Fruit fly (Drosophila melanogaster) whole organism, embryonic: ENCODE results near the gene P58IPK.
A peak's percentile ranks its signal among the peaks of the same experiment; 100 is the strongest.

Experiments
- Abd-B ChIP-seq: fragments of 200-800 bp; sonication (Bioruptor generic); optimal IDR thresholded peaks from 2 replicates; lab custom pipeline; 2018; ENCODE audit warnings: missing biosample characterization, mild to moderate bottlenecking, missing genetic modification characterization, moderate library complexity
- Bdp1 ChIP-seq: fragments of 200-800 bp; sonication (Bioruptor generic); optimal IDR thresholded peaks from 3 replicates; lab custom pipeline; 2016; ENCODE audit warnings: missing biosample characterization, missing genetic modification characterization
- CG10654 ChIP-seq: fragments of 200-800 bp; sonication (Bioruptor generic); optimal IDR thresholded peaks from 2 replicates; lab custom pipeline; 2016; ENCODE audit warnings: missing biosample characterization, missing genetic modification characterization
- CG11398 ChIP-seq: fragments of 200-800 bp; sonication (Bioruptor generic); optimal IDR thresholded peaks from 2 replicates; lab custom pipeline; 2016; ENCODE audit warnings: missing biosample characterization, missing genetic modification characterization
- CG11695 ChIP-seq: fragments of 200-800 bp; sonication (Bioruptor generic); IDR thresholded peaks from 3 replicates; pipeline ENCODE4 v1.3.6; 2022; ENCODE audit warnings: missing biosample characterization, missing genetic modification characterization
- CG12391 ChIP-seq: fragments of 200-800 bp; sonication (Bioruptor generic); optimal IDR thresholded peaks from 3 replicates; lab custom pipeline; 2018; ENCODE audit warnings: missing biosample characterization, mild to moderate bottlenecking, missing genetic modification characterization, moderate library complexity
- CG12659 ChIP-seq: fragments of 200-800 bp; sonication (Bioruptor generic); optimal IDR thresholded peaks from 3 replicates; lab custom pipeline; 2017; ENCODE audit warnings: mild to moderate bottlenecking, missing biosample characterization, missing genetic modification reagents, missing genetic modification characterization
- CG12744 ChIP-seq: fragments of 200-800 bp; sonication (Bioruptor generic); optimal IDR thresholded peaks from 2 replicates; lab custom pipeline; 2016; ENCODE audit warnings: missing biosample characterization, missing genetic modification characterization
- CG13287 ChIP-seq: fragments of 200-800 bp; sonication (Bioruptor generic); IDR thresholded peaks from 2 replicates; pipeline ENCODE4 v1.3.6; 2022; ENCODE audit warnings: missing biosample characterization, missing genetic modification characterization; ENCODE audit not compliant: partially characterized antibody
- CG13894 ChIP-seq: fragments of 200-800 bp; sonication (Bioruptor generic); optimal IDR thresholded peaks from 3 replicates; lab custom pipeline; 2018; ENCODE audit warnings: missing biosample characterization, mild to moderate bottlenecking, missing genetic modification characterization, moderate library complexity
- CG14710 ChIP-seq: fragments of 200-800 bp; sonication (Bioruptor generic); optimal IDR thresholded peaks from 3 replicates; lab custom pipeline; 2019; ENCODE audit warnings: missing biosample characterization, mild to moderate bottlenecking, missing genetic modification characterization, moderate library complexity
- CG15011 ChIP-seq: fragments of 200-800 bp; sonication (Bioruptor generic); optimal IDR thresholded peaks from 3 replicates; lab custom pipeline; 2018; ENCODE audit warnings: missing biosample characterization, mild to moderate bottlenecking, missing genetic modification characterization
- CG18262 ChIP-seq: fragments of 200-800 bp; optimal IDR thresholded peaks from 3 replicates; lab custom pipeline; 2019; ENCODE audit warnings: missing biosample characterization, mild to moderate bottlenecking, missing genetic modification characterization, moderate library complexity
- CG18764 ChIP-seq: fragments of 200-800 bp; sonication (Bioruptor generic); optimal IDR thresholded peaks from 3 replicates; lab custom pipeline; 2016; ENCODE audit warnings: missing biosample characterization, missing genetic modification characterization
- CG2116 ChIP-seq: fragments of 200-800 bp; sonication (Bioruptor generic); optimal IDR thresholded peaks from 3 replicates; lab custom pipeline; 2018; ENCODE audit warnings: missing biosample characterization, mild to moderate bottlenecking, missing genetic modification characterization
- CG2678 ChIP-seq: fragments of 200-800 bp; sonication (Bioruptor generic); optimal IDR thresholded peaks from 3 replicates; lab custom pipeline; 2019; ENCODE audit warnings: missing biosample characterization, mild to moderate bottlenecking, missing genetic modification characterization, moderate library complexity
- CG3065 ChIP-seq: fragments of 200-800 bp; sonication (Bioruptor generic); optimal IDR thresholded peaks from 2 replicates; lab custom pipeline; 2016; ENCODE audit warnings: missing biosample characterization, missing genetic modification characterization
- CG32767 ChIP-seq: fragments of 200-800 bp; sonication (Bioruptor generic); IDR thresholded peaks from 2 replicates; pipeline ENCODE4 v1.3.6; 2022; ENCODE audit warnings: missing biosample characterization, missing genetic modification characterization
- CG33213 ChIP-seq: fragments of 200-800 bp; sonication (Bioruptor generic); optimal IDR thresholded peaks from 3 replicates; lab custom pipeline; 2016; ENCODE audit warnings: missing biosample characterization, missing genetic modification characterization
- CG4424 ChIP-seq: fragments of 200-800 bp; sonication (Bioruptor generic); optimal IDR thresholded peaks from 3 replicates; lab custom pipeline; 2016; ENCODE audit warnings: missing biosample characterization, missing genetic modification characterization
- CG4854 ChIP-seq: fragments of 200-800 bp; sonication (Bioruptor generic); optimal IDR thresholded peaks from 2 replicates; lab custom pipeline; 2016; ENCODE audit warnings: missing biosample characterization, missing genetic modification characterization, inconsistent platforms
- CG6765 ChIP-seq: fragments of 200-800 bp; sonication (Bioruptor generic); optimal IDR thresholded peaks from 3 replicates; lab custom pipeline; 2017; ENCODE audit warnings: missing biosample characterization, mild to moderate bottlenecking, missing genetic modification characterization
- CG7839 ChIP-seq: fragments of 200-800 bp; sonication (Bioruptor generic); optimal IDR thresholded peaks from 3 replicates; lab custom pipeline; 2018; ENCODE audit warnings: missing biosample characterization, mild to moderate bottlenecking, missing genetic modification characterization, moderate library complexity
- CG8089 ChIP-seq: fragments of 200-800 bp; sonication (Bioruptor generic); optimal IDR thresholded peaks from 3 replicates; lab custom pipeline; 2016; ENCODE audit warnings: missing biosample characterization, missing genetic modification characterization
- CG8290 ChIP-seq, 3 experiments: fragments of 200-800 bp; sonication (Bioruptor generic); optimal IDR thresholded peaks; 2 replicates each; lab custom pipeline; 2016 to 2019; ENCODE audit warnings: missing biosample characterization in 3 of 3, missing genetic modification characterization in 3 of 3, mild to moderate bottlenecking in 2 of 3, moderate library complexity in 1 of 3
- CG9797 ChIP-seq: fragments of 200-800 bp; sonication (Bioruptor generic); optimal IDR thresholded peaks from 3 replicates; lab custom pipeline; 2018; ENCODE audit warnings: missing biosample characterization, mild to moderate bottlenecking, missing genetic modification characterization
- Camta ChIP-seq: fragments of 200-800 bp; sonication (Bioruptor generic); optimal IDR thresholded peaks from 2 replicates; lab custom pipeline; 2016; ENCODE audit warnings: missing biosample characterization, missing genetic modification characterization
- Dad ChIP-seq: fragments of 200-800 bp; sonication (Bioruptor generic); optimal IDR thresholded peaks from 3 replicates; lab custom pipeline; 2016; ENCODE audit warnings: missing biosample characterization, missing genetic modification characterization
- Dfd ChIP-seq, 2 experiments: fragments of >200 bp; optimal IDR thresholded peaks; 2 replicates each; lab custom pipeline; 2017; ENCODE audit warnings: missing biosample characterization in 2 of 2, missing genetic modification characterization in 2 of 2
- Fer1 ChIP-seq: fragments of 200-800 bp; sonication (Bioruptor generic); optimal IDR thresholded peaks from 2 replicates; lab custom pipeline; 2017; ENCODE audit warnings: missing biosample characterization, mild to moderate bottlenecking, missing genetic modification characterization
- Gug ChIP-seq: fragments of 200-800 bp; sonication (Bioruptor generic); IDR thresholded peaks from 4 replicates; pipeline ENCODE4 v1.3.6; 2022; ENCODE audit warnings: missing biosample characterization, missing genetic modification characterization
- Lhr ChIP-seq: fragments of 200-800 bp; sonication (Bioruptor generic); optimal IDR thresholded peaks from 3 replicates; lab custom pipeline; 2017; ENCODE audit warnings: mild to moderate bottlenecking, missing biosample characterization, missing genetic modification reagents, missing genetic modification characterization
- Mes4 ChIP-seq: fragments of 200-800 bp; sonication (Bioruptor generic); optimal IDR thresholded peaks from 2 replicates; lab custom pipeline; 2016; ENCODE audit warnings: missing biosample characterization, missing genetic modification characterization
- NC2β ChIP-seq: fragments of 200-800 bp; sonication (Bioruptor generic); optimal IDR thresholded peaks from 2 replicates; lab custom pipeline; 2016; ENCODE audit warnings: missing biosample characterization, missing genetic modification characterization
- Oli ChIP-seq: fragments of 200-800 bp; sonication (Bioruptor generic); optimal IDR thresholded peaks from 2 replicates; lab custom pipeline; 2018; ENCODE audit warnings: missing biosample characterization, mild to moderate bottlenecking, missing genetic modification characterization, moderate library complexity
- ato ChIP-seq: fragments of 200-800 bp; sonication (Bioruptor generic); IDR thresholded peaks from 2 replicates; pipeline ENCODE4 v1.3.6; 2022; ENCODE audit warnings: missing biosample characterization, missing genetic modification characterization; ENCODE audit not compliant: partially characterized antibody
- bab2 ChIP-seq: fragments of 200-800 bp; sonication (Bioruptor generic); optimal IDR thresholded peaks from 2 replicates; lab custom pipeline; 2016; ENCODE audit warnings: missing biosample characterization, missing genetic modification characterization
- crp ChIP-seq, 2 experiments: fragments of 200-800 bp; sonication (Bioruptor generic); optimal IDR thresholded peaks; 2 replicates in 1 of 2; 3 replicates in 1 of 2; lab custom pipeline; 2017; ENCODE audit warnings: missing biosample characterization in 2 of 2, missing genetic modification characterization in 2 of 2, mild to moderate bottlenecking in 1 of 2, moderate library complexity in 1 of 2
- disco-r ChIP-seq: fragments of 200-800 bp; sonication (Bioruptor generic); optimal IDR thresholded peaks from 2 replicates; lab custom pipeline; 2016; ENCODE audit warnings: missing biosample characterization, missing genetic modification characterization
- dm ChIP-seq: fragments of 200-800 bp; sonication (Bioruptor generic); optimal IDR thresholded peaks from 3 replicates; lab custom pipeline; 2016; ENCODE audit warnings: missing biosample characterization, missing genetic modification characterization
- ems ChIP-seq: fragments of 200-800 bp; sonication (Bioruptor generic); optimal IDR thresholded peaks from 3 replicates; lab custom pipeline; 2016; ENCODE audit warnings: missing biosample characterization, missing genetic modification characterization
- fu2 ChIP-seq: fragments of 200-800 bp; sonication (Bioruptor generic); optimal IDR thresholded peaks from 2 replicates; lab custom pipeline; 2016; ENCODE audit warnings: missing biosample characterization, missing genetic modification characterization
- gro ChIP-seq: fragments of 200-800 bp; sonication (Bioruptor generic); optimal IDR thresholded peaks from 2 replicates; lab custom pipeline; 2016; ENCODE audit warnings: missing biosample characterization, missing genetic modification characterization
- gsb ChIP-seq: fragments of 200-800 bp; sonication (Bioruptor generic); IDR thresholded peaks from 2 replicates; pipeline ENCODE4 v1.3.6; 2022; ENCODE audit warnings: missing biosample characterization, missing genetic modification characterization
- kah ChIP-seq: fragments of 200-800 bp; sonication (Bioruptor generic); optimal IDR thresholded peaks from 2 replicates; lab custom pipeline; 2018; ENCODE audit warnings: missing biosample characterization, mild to moderate bottlenecking, missing genetic modification characterization
- kay ChIP-seq: fragments of 200-800 bp; sonication (Bioruptor generic); optimal IDR thresholded peaks from 2 replicates; lab custom pipeline; 2016; ENCODE audit warnings: missing biosample characterization, missing genetic modification characterization
- kni ChIP-seq: fragments of 200-800 bp; sonication (Bioruptor generic); optimal IDR thresholded peaks from 3 replicates; lab custom pipeline; 2017; ENCODE audit warnings: mild to moderate bottlenecking, missing biosample characterization, missing genetic modification reagents, missing genetic modification characterization
- sc ChIP-seq, 3 experiments: fragments of >200 bp in 2 of 3; fragments of 200-800 bp in 1 of 3; sonication (Bioruptor generic) in 1 of 3; optimal IDR thresholded peaks; 2 replicates in 2 of 3; 3 replicates in 1 of 3; lab custom pipeline; 2017; ENCODE audit warnings: mild to moderate bottlenecking in 1 of 3, missing biosample characterization in 1 of 3, missing genetic modification characterization in 1 of 3, missing genetic modification reagents in 1 of 3
- sug ChIP-seq: fragments of 200-800 bp; optimal IDR thresholded peaks from 2 replicates; lab custom pipeline; 2019; ENCODE audit warnings: missing biosample characterization, mild to moderate bottlenecking, missing genetic modification characterization, moderate library complexity

The P58IPK gene

dm6 chr3R:9590952-9591532 lies 4.3 kb downstream of the P58IPK start, which contains the start of the genes bocks and CG8312 (continued):
- TF ChIP-seq CG3065 (GFP tag; lab: Kevin White, UChicago) (no peak), Oli (tag; lab: Kevin White, UChicago) (no peak), gro (GFP tag; lab: Kevin White, UChicago) (peak; percentile 69), gsb (GFP tag; lab: Robert Waterston, UW) (no peak), CG2116 (GFP tag; lab: Kevin White, UChicago) (peak; percentile 92), CG12391 (tag; lab: Kevin White, UChicago) (peak; percentile 57), CG13894 (tag; lab: Kevin White, UChicago) (peak; percentile 70), Dad (GFP tag; lab: Kevin White, UChicago) (peak; percentile 59), CG10654 (peak; percentile 38), CG12744 (GFP tag; lab: Kevin White, UChicago) (no peak), Bdp1 (GFP tag; lab: Kevin White, UChicago) (peak; percentile 26), sug (peak; percentile 58), CG8089 (GFP tag; lab: Kevin White, UChicago) (peak; percentile 12), ato (GFP tag; lab: Robert Waterston, UW) (no peak), CG11695 (GFP tag; lab: Robert Waterston, UW) (no peak), CG14710 (tag; lab: Kevin White, UChicago) (peak; percentile 86), CG4424 (GFP tag; lab: Kevin White, UChicago) (peak; percentile 50), bab2 (GFP tag; lab: Kevin White, UChicago) (peak; percentile 47), CG9797 (GFP tag; lab: Kevin White, UChicago) (peak; percentile 97), Lhr (GFP tag; lab: Kevin White, UChicago) (peak; percentile 92), NC2β (GFP tag; lab: Kevin White, UChicago) (peak; percentile 77), CG4854 (GFP tag; lab: Kevin White, UChicago) (peak; percentile 3), kay (GFP tag; lab: Kevin White, UChicago) (peak; percentile 54), CG18764 (peak; percentile 42), CG13287 (no peak), Mes4 (GFP tag; lab: Kevin White, UChicago) (peak; percentile 46), ems (peak; percentile 65), Dfd (GFP tag; optimal IDR thresholded peaks at IDR 0.05; lab: Kevin White, UChicago) (no peak), dm (peak; percentile 58), Camta (peak; percentile 57), kni (no peak), sc (optimal IDR thresholded peaks at IDR 0.05; lab: Kevin White, UChicago) (no peak), sc (GFP tag; optimal IDR thresholded peaks at IDR 0.05; lab: Kevin White, UChicago) (no peak), CG15011 (GFP tag; lab: Kevin White, UChicago) (no peak), fu2 (GFP tag; lab: Kevin White, UChicago) (peak; percentile 13), CG11398 (GFP tag; lab: Kevin White, UChicago) (peak; percentile 21), CG7839 (peak; percentile 31), kah (GFP tag; lab: Kevin White, UChicago) (peak; percentile 100), Abd-B (GFP tag; lab: Kevin White, UChicago) (peak; percentile 34), crp (GFP tag; optimal IDR thresholded peaks at IDR 0.05; lab: Kevin White, UChicago) (peak in 1 of 2 experiments; percentile 66), CG12659 (GFP tag; lab: Kevin White, UChicago) (peak; percentile 89), CG8290 (GFP tag; optimal IDR thresholded peaks at IDR 0.05; lab: Kevin White, UChicago) (peak; percentile 78), CG8290 (tag; optimal IDR thresholded peaks at IDR 0.05; lab: Kevin White, UChicago) (peak; percentile 10 to 75), CG18262 (tag; lab: Kevin White, UChicago) (peak; percentile 19), CG6765 (GFP tag; lab: Kevin White, UChicago) (no peak), disco-r (peak; percentile 15), Gug (no peak), CG32767 (GFP tag; lab: Robert Waterston, UW) (no peak), CG33213 (GFP tag; lab: Kevin White, UChicago) (peak; percentile 80), CG2678 (tag; lab: Kevin White, UChicago) (peak; percentile 22), Fer1 (peak; percentile 48)
